Worm (Caenorhabditis elegans) whole organism, L4 larva: Measurements from ENCODE around the gene ttyh-1.
A peak's percentile ranks its signal among the peaks of the same experiment; 100 is the strongest.

Experiments
- aha-1 ChIP-seq: fragments of 150-350 bp; peaks from one replicate; lab custom pipeline; 2014; ENCODE audit warnings: missing biosample characterization, missing genetic modification characterization
- ama-1 ChIP-seq: fragments of 150-350 bp; optimal IDR thresholded peaks from 2 replicates; lab custom pipeline; 2014; ENCODE audit warnings: inconsistent platforms, mixed read lengths
- ctbp-1 ChIP-seq: fragments of 200-800 bp; sonication (Bioruptor generic); IDR thresholded peaks from 2 replicates; pipeline ENCODE4 v1.3.6; 2022; ENCODE audit warnings: missing genetic modification reagents, missing genetic modification characterization, missing compliant biosample characterization
- jun-1 ChIP-seq: fragments of 150-350 bp; optimal IDR thresholded peaks from 2 replicates; lab custom pipeline; 2014; ENCODE audit warnings: missing biosample characterization, missing genetic modification reagents, missing genetic modification characterization
- lin-39 ChIP-seq: fragments of 150-350 bp; optimal IDR thresholded peaks from 2 replicates; lab custom pipeline; 2014; ENCODE audit warnings: missing biosample characterization, missing genetic modification reagents, missing genetic modification characterization
- mep-1 ChIP-seq: fragments of 150-350 bp; sonication (generic microtip); optimal IDR thresholded peaks from 3 replicates; lab custom pipeline; 2014; ENCODE audit warnings: missing biosample characterization, missing genetic modification characterization
- nhr-77 ChIP-seq: fragments of 150-350 bp; optimal IDR thresholded peaks from 2 replicates; lab custom pipeline; 2014; ENCODE audit warnings: missing biosample characterization, missing genetic modification characterization
- sdz-12 ChIP-seq: fragments of 200-800 bp; sonication (Bioruptor generic); optimal IDR thresholded peaks from 2 replicates; lab custom pipeline; 2018; ENCODE audit warnings: mild to moderate bottlenecking, missing genetic modification characterization, missing compliant biosample characterization
- unc-130 ChIP-seq: sonication (generic microtip); optimal IDR thresholded peaks from 2 replicates; lab custom pipeline; 2016; ENCODE audit warnings: missing genetic modification reagents, missing genetic modification characterization, missing compliant biosample characterization
- ztf-7 ChIP-seq: fragments of 150-350 bp; optimal IDR thresholded peaks from 2 replicates; lab custom pipeline; 2014; ENCODE audit warnings: missing biosample characterization, missing genetic modification characterization

DNA sequence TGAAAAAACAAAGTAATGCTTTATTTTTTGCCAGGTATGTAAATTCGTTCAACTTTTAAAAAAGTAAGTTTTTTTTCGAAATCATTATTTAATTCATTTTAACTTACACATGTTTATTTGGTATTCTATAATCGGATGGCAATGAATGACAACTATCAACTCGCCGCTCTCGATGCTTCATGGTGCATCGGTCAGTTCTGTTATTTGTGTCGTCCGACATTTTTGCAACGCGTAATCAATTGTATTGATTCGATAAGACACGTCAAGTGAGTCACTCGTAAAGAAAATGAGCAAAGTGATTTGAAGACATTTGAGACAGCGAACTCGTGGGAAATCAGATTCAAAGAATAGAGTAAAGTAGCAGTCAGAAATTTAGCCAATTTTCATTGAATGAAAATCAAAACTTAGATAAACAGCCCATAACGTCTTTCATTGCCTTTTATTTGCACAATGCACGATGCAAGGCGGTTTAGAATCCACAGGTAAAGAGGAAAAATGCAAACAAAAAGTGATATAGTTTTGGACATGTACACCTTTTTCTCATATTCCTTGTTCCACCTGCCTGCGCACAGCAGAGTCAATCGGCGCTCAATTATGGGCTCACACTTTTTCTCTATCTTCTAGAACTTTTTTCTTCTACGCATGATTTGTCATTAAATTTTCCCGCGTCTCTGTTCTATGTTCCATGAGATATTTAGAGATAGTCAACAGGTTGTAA, 32.1 kb downstream of the ttyh-1 start:
- TF ChIP-seq nhr-77 (no peak), ctbp-1 (no peak), sdz-12 (GFP tag; lab: Kevin White, UChicago) (no peak), jun-1 (tag; lab: Kevin White, UChicago) (no peak), mep-1 (tag; lab: Kevin White, UChicago) (no peak), lin-39 (no peak), ztf-7 (tag; lab: Kevin White, UChicago) (no peak), unc-130 (no peak), ama-1 (no peak), aha-1 (tag; lab: Kevin White, UChicago) (peak; percentile 91)
